Worm (Caenorhabditis elegans) whole organism, early embryonic: ENCODE results near the gene C16A3.2.

ENCODE experiments used
- B0310.2 ChIP-seq: sonication (generic microtip); optimal IDR thresholded peaks from 2 replicates; lab custom pipeline; 2016; ENCODE audit warnings: mild to moderate bottlenecking, missing genetic modification characterization, missing compliant biosample characterization
- ama-1 ChIP-seq: fragments of 150-350 bp; optimal IDR thresholded peaks from 2 replicates; lab custom pipeline; 2014
- ceh-13 ChIP-seq: fragments of 200-800 bp; sonication (Bioruptor generic); optimal IDR thresholded peaks from 2 replicates; lab custom pipeline; 2018; ENCODE audit warnings: mild to moderate bottlenecking, missing genetic modification characterization, missing compliant biosample characterization
- ets-7 ChIP-seq: sonication (generic microtip); optimal IDR thresholded peaks from 2 replicates; lab custom pipeline; 2016; ENCODE audit warnings: missing genotype, missing genetic modification characterization, missing compliant biosample characterization
- flt-1 ChIP-seq: fragments of 200-800 bp; sonication (Bioruptor generic); IDR thresholded peaks from 2 replicates; pipeline ENCODE4 v1.3.6; 2022; ENCODE audit warnings: missing genetic modification characterization, missing compliant biosample characterization
- hmbx-1 ChIP-seq: sonication (generic microtip); optimal IDR thresholded peaks from 2 replicates; lab custom pipeline; 2016; ENCODE audit warnings: mild to moderate bottlenecking, missing genetic modification characterization, missing compliant biosample characterization
- pes-1 ChIP-seq: fragments of 200-800 bp; sonication (Bioruptor generic); IDR thresholded peaks from 2 replicates; pipeline ENCODE4 v1.3.6; 2022; ENCODE audit warnings: missing genetic modification reagents, missing genetic modification characterization, missing compliant biosample characterization
- scrt-1 ChIP-seq: fragments of 200-800 bp; sonication (Bioruptor generic); IDR thresholded peaks from 2 replicates; pipeline ENCODE4 v1.3.6; 2022; ENCODE audit warnings: missing genetic modification characterization, missing compliant biosample characterization
- sea-1 ChIP-seq: fragments of 200-800 bp; sonication (Bioruptor generic); conservative IDR thresholded peaks from 2 replicates; pipeline ENCODE4 v1.3.6; 2022; ENCODE audit warnings: missing genetic modification characterization, missing compliant biosample characterization
- tbx-11 ChIP-seq: fragments of 200-800 bp; sonication (Bioruptor generic); IDR thresholded peaks from 2 replicates; pipeline ENCODE4 v1.3.6; 2022; ENCODE audit warnings: missing genetic modification characterization, missing compliant biosample characterization
- tra-4 ChIP-seq: sonication (generic microtip); optimal IDR thresholded peaks from 2 replicates; lab custom pipeline; 2017; ENCODE audit warnings: missing genetic modification characterization, missing compliant biosample characterization

DNA sequence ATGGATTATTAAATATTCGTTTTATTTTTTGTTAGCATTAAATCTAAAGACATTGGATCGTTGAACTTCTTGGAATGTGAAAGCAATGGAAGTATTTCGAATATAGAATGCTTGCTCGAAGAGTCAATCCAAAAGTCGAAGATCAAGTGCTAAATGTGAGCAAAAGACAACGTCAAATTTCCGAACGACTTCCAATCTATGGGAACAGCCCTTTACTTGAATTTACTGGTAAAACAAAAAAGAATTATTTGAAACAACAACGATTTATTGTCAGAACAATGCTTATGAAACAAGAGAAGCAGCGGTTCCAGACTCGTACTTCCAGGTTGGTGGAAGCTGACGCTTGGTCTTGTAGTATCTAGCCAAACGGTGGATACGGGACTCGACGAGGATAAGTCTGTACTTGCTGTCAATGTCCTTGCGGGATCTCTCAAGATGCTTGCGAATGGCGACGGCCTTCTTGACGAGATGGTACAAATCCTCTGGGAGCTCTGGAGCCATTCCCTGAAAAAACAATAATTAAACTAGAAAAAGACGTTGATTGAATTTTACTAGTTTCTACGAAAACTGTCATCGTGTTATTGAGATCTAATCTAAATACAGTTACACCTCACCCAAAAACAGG, 15.7 kb upstream of the C16A3.2 start:
- TF ChIP-seq ama-1 (no peak), scrt-1 (GFP tag; lab: Robert Waterston, UW) (no peak), flt-1 (GFP tag; lab: Robert Waterston, UW) (no peak), ets-7 (tag; lab: Kevin White, UChicago) (no peak), tra-4 (tag; lab: Kevin White, UChicago) (no peak), B0310.2 (tag; lab: Kevin White, UChicago) (no peak), tbx-11 (no peak), pes-1 (GFP tag; lab: Robert Waterston, UW) (no peak), sea-1 (GFP tag; lab: Robert Waterston, UW) (no peak), ceh-13 (GFP tag; lab: Kevin White, UChicago) (no peak), hmbx-1 (tag; lab: Kevin White, UChicago) (no peak)
